Worm (Caenorhabditis elegans): ENCODE data around the gene str-151.

str-151 gene

ce11 chrV:16575900-16576299 lies at the start of gene str-151:
Gene str-151 (plus strand): TSS chrV:16576200.
- TF ChIP-seq mls-2 (tag; optimal IDR thresholded peaks at IDR 0.05) = no peak
- TF ChIP-seq elt-3 (tag; optimal IDR thresholded peaks at IDR 0.05) = no peak
- TF ChIP-seq unc-120 (tag; optimal IDR thresholded peaks at IDR 0.05; ENCODE audit: poor library complexity, severe bottlenecking) = no peak
- no peak for TF ChIP-seq pha-4 (tag; optimal IDR thresholded peaks at IDR 0.05)
- no peak for TF ChIP-seq nhr-237 (tag; optimal IDR thresholded peaks at IDR 0.05)
- TF ChIP-seq ceh-83 (GFP tag; optimal IDR thresholded peaks at IDR 0.05) = no peak
- no peak for TF ChIP-seq snpc-4 (tag; optimal IDR thresholded peaks at IDR 0.05)
- no peak for TF ChIP-seq zip-8 (tag; optimal IDR thresholded peaks at IDR 0.05)
- no peak for TF ChIP-seq ham-2 (GFP tag; optimal IDR thresholded peaks at IDR 0.05)
- TF ChIP-seq M03D4.4 (tag; optimal IDR thresholded peaks at IDR 0.05) = no peak

- TF ChIP-seq hlh-1 (tag; optimal IDR thresholded peaks at IDR 0.05) (no peak), ceh-83 (GFP tag; optimal IDR thresholded peaks at IDR 0.05) (no peak), sem-2 (GFP tag; optimal IDR thresholded peaks at IDR 0.05) (no peak), nhr-2 (tag; optimal IDR thresholded peaks at IDR 0.05) (no peak), ham-2 (GFP tag; optimal IDR thresholded peaks at IDR 0.05) (no peak)
Observed at ce11 chrV:16526858-16527257, 49.1 kb upstream of the str-151 start, which contains the start of gene F36D3.8. Gene F36D3.8 (plus strand): TSS chrV:16527158.

ce11 chrV:16527796-16528195 lies 48.2 kb upstream of the str-151 start, which contains the start of gene F36D3.16:
Gene F36D3.16 (plus strand): TSS chrV:16528096.
- TF ChIP-seq mep-1 (tag; optimal IDR thresholded peaks at IDR 0.05) (no peak), sptf-1 (tag; optimal IDR thresholded peaks at IDR 0.05) (no peak), nhr-12 (tag; optimal IDR thresholded peaks at IDR 0.05) (no peak), unc-39 (tag; optimal IDR thresholded peaks at IDR 0.05) (no peak), flh-1 (GFP tag; optimal IDR thresholded peaks at IDR 0.05) (no peak), ceh-39 (tag; optimal IDR thresholded peaks at IDR 0.05) (no peak)

ce11 chrV:16534000-16534399 lies 42.0 kb upstream of the str-151 start, which contains the start of gene cpr-2:
Gene cpr-2 (minus strand): TSS chrV:16534100.
- TF ChIP-seq snpc-4 (tag; optimal IDR thresholded peaks at IDR 0.05) (no peak), nhr-28 (tag; optimal IDR thresholded peaks at IDR 0.05) (no peak), mep-1 (tag; optimal IDR thresholded peaks at IDR 0.05) (no peak), zip-8 (tag; optimal IDR thresholded peaks at IDR 0.05) (no peak), nhr-2 (tag; optimal IDR thresholded peaks at IDR 0.05) (no peak), bed-3 (GFP tag; optimal IDR thresholded peaks at IDR 0.05) (no peak), nhr-76 (tag; optimal IDR thresholded peaks at IDR 0.05) (no peak), unc-62 (GFP tag; optimal IDR thresholded peaks at IDR 0.05) (no peak), unc-120 (tag; optimal IDR thresholded peaks at IDR 0.05; ENCODE audit: poor library complexity, severe bottlenecking) (no peak), cnd-1 (tag; optimal IDR thresholded peaks at IDR 0.05) (no peak), ztf-11 (tag; optimal IDR thresholded peaks at IDR 0.05) (no peak), lin-32 (GFP tag; optimal IDR thresholded peaks at IDR 0.05) (no peak), drap-1 (GFP tag; optimal IDR thresholded peaks at IDR 0.05) (no peak), nhr-237 (tag; optimal IDR thresholded peaks at IDR 0.05) (no peak)

- TF ChIP-seq tbx-8 (GFP tag; optimal IDR thresholded peaks at IDR 0.05) (no peak), sem-2 (GFP tag; optimal IDR thresholded peaks at IDR 0.05) (no peak), sptf-1 (tag; optimal IDR thresholded peaks at IDR 0.05) (no peak), mab-5 (tag; optimal IDR thresholded peaks at IDR 0.05) (no peak), ces-1 (GFP tag; optimal IDR thresholded peaks at IDR 0.05) (no peak), flh-1 (GFP tag; optimal IDR thresholded peaks at IDR 0.05) (no peak), nhr-28 (tag; optimal IDR thresholded peaks at IDR 0.05) (no peak), bed-3 (GFP tag; optimal IDR thresholded peaks at IDR 0.05) (no peak), cnd-1 (tag; optimal IDR thresholded peaks at IDR 0.05) (no peak), elt-1 (tag; optimal IDR thresholded peaks at IDR 0.05; ENCODE audit: borderline replicate concordance, insufficient read depth) (no peak), nhr-76 (tag; optimal IDR thresholded peaks at IDR 0.05) (no peak), lin-13 (tag; optimal IDR thresholded peaks at IDR 0.05) (no peak), nhr-237 (tag; optimal IDR thresholded peaks at IDR 0.05) (no peak), unc-120 (tag; optimal IDR thresholded peaks at IDR 0.05; ENCODE audit: poor library complexity, severe bottlenecking) (no peak), blmp-1 (tag; optimal IDR thresholded peaks at IDR 0.05) (no peak), lsy-2 (tag; optimal IDR thresholded peaks at IDR 0.05) (no peak)
Observed at ce11 chrV:16535172-16535571, 40.8 kb upstream of the str-151 start, which contains the start of gene Y32B12B.8. Gene Y32B12B.8 (plus strand): TSS chrV:16535472.

Data from whole organism, mixed stage, embryonic.